Worm (Caenorhabditis elegans): ENCODE measurements around the gene B0563.5.

DNA sequence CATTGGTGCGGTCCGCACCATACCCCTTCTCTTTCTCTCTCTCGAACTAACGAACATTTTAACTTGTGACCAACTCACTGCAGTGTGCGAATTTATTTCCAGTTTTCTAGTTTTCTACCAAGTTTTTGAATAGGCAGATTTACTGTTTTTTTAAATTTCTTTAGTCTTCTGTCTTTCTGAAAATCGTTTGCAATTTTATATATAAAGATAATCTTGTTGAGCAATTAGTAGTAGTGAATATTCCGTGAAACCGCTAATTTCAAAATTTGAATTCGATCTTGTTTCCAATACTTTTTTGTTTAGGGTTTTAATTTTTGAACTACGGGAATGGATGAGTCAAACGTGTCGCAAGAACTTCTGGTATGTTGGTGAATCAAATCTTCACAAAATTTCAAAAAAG lies 37.9 kb downstream of the B0563.5 start, which contains the start of gene Y81B9A.2:
- TF ChIP-seq tbx-7 (tag; optimal IDR thresholded peaks at IDR 0.05): no peak
- TF ChIP-seq pros-1 (tag; optimal IDR thresholded peaks at IDR 0.05): no peak
